Worm (Caenorhabditis elegans): ENCODE results near the gene C01F6.14.
A peak's percentile ranks its signal among the peaks of the same experiment; 100 is the strongest.

The C01F6.14 gene

DNA sequence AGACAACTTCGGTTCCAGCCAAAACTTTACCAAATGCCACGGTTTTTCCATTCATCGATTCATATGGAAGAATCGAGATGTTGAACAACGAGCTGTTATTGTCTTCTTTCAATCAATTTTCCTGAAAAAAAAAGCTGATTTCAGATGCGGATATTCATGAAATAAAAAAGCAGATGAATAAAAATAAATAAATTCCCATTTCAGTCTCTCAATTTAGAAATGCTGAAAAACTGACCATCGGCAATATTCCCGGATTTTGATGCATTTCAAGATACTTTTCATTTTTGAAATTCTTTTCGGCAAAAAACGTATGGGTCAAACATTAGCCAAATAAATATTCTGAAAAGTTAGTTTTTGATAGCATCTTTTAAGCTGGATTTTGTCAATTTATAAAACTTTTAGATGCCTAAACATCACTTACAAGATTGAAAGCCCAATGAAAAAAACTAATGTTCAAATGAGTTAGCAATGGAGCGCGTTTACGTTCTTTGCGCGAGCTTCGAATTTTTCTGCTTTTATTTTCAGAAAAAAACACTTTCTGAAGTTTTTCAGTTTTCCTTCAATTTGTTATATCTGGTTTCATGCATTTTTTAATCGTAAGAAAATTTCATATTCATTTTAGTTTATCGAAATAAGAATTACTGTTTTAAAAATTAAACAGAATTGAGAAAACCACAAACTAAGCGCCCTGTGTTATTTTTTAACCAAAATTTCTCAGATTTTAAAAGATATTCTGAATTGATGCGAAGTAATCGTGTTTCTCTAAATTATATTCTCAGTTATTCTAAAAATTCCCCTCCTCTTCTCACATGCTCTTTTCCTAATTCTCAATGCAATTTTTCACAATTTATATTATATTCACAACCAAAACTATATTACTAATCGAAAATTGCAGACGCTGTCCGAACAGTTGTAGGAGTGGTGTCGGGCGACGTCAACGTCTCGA, at the start of gene C01F6.14, which contains the start of gene fem-3:
C01F6.14 (minus strand) TSS at position 51 of the 946 bp plus-strand sequence.
fem-3 (plus strand) TSS at position 896 of the 946 bp plus-strand sequence.
- TF ChIP-seq egl-44 (GFP tag; IDR thresholded peaks at IDR 0.05) (no peak), F55B11.4 (tag; optimal IDR thresholded peaks at IDR 0.05; ENCODE audit: borderline replicate concordance, insufficient read depth) (no peak), dpl-1 (GFP tag; optimal IDR thresholded peaks at IDR 0.05) (no peak), F10E7.11 (tag; optimal IDR thresholded peaks at IDR 0.05) (no peak), hlh-12 (tag; optimal IDR thresholded peaks at IDR 0.05) (no peak), attf-6 (GFP tag; IDR thresholded peaks at IDR 0.05) (no peak), lag-1 (GFP tag; IDR thresholded peaks at IDR 0.05) (no peak)

DNA sequence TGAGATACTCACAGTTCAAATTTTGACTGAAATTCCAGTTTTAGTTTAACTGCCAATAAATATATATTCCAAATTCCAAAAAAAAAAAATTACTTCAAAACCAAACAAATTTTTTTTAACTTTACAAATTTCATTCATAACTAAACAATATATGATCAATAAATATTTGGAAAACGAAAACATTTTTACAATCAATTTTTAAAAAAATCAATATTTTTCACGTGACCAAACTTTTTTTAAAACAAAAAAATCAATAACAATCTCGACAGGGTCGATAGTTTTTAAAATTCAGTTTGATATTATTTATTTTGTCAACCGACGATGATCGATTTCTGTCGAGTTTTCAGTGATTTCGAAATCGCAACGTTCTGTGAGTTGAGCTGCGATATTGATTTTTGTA, 46.3 kb upstream of the C01F6.14 start, which contains the start of gene F23B2.7:
F23B2.7 (plus strand) TSS at position 301 of the 400 bp plus-strand sequence.
- TF ChIP-seq ets-4 (GFP tag; optimal IDR thresholded peaks at IDR 0.05), result no peak
- TF ChIP-seq sdz-38 (tag; optimal IDR thresholded peaks at IDR 0.05), result no peak
- TF ChIP-seq attf-3 (GFP tag; conservative IDR thresholded peaks at IDR 0.05), result no peak
- TF ChIP-seq rec-8 (tag; optimal IDR thresholded peaks at IDR 0.05), result no peak
- no peak for TF ChIP-seq madf-3 (GFP tag; IDR thresholded peaks at IDR 0.05)
- no peak for TF ChIP-seq somi-1 (GFP tag; optimal IDR thresholded peaks at IDR 0.05)
- no peak for TF ChIP-seq unc-130 (GFP tag; optimal IDR thresholded peaks at IDR 0.05)
- no peak for TF ChIP-seq F39B2.1 (GFP tag; IDR thresholded peaks at IDR 0.05)
- TF ChIP-seq dpl-1 (GFP tag; optimal IDR thresholded peaks at IDR 0.05), result no peak
- no peak for TF ChIP-seq cebp-2 (GFP tag; IDR thresholded peaks at IDR 0.05)
- no peak for TF ChIP-seq ceh-58 (GFP tag; IDR thresholded peaks at IDR 0.05)
- no peak for TF ChIP-seq die-1 (tag; optimal IDR thresholded peaks at IDR 0.05)
- no peak for TF ChIP-seq mcd-1 (GFP tag; IDR thresholded peaks at IDR 0.05)
- no peak for TF ChIP-seq ceh-40 (GFP tag; IDR thresholded peaks at IDR 0.05)

DNA sequence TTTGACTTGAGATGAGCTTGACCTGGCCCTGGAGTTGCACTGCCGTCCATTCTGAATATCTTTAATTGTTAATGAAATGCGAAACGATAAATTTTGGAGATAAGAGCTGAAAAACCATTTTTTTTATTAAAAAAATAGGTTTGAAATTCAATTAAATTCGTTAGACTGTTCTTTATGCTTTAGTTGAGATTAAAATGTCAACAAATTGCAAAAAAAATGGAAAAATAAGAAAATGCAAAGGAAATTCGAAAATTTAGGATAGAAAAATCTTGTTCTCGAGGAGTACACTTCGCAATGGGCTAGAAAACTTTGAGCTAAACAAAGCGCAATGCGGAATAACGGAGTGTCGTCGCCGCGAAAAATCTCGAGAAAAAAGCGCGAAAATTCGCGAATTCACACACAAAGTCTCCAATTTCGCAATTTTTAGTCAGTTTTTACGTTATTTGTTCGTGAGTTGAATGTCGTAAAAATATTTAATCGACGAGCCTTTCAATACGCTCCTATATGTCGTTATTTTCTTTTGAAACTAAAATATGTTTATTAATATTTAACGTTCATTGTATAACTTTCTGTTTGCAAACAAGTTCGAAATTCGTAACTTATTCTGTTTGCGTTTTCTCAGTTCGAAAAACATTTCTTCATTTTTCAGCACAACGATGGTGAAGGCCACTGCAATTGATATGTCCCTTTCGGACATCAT, 43.0 kb upstream of the C01F6.14 start, which contains the start of the genes rpb-12 and aly-2:
rpb-12 (minus strand) TSS at position 51 of the 700 bp plus-strand sequence.
aly-2 (plus strand) TSS at position 650 of the 700 bp plus-strand sequence.
- TF ChIP-seq T07F8.4 (tag; optimal IDR thresholded peaks at IDR 0.05), result no peak
- no peak for TF ChIP-seq ama-1 (optimal IDR thresholded peaks at IDR 0.05)
- no peak for TF ChIP-seq ama-1 (GFP tag; optimal IDR thresholded peaks at IDR 0.05)
- 0 out of 2 replicates have a peak, but pooled peaks have one; percentile 39 for TF ChIP-seq Y53G8AR.9 (GFP tag; conservative IDR thresholded peaks at IDR 0.05)
- TF ChIP-seq madf-8 (GFP tag; conservative IDR thresholded peaks at IDR 0.05), result peak; percentile 91
- peak; percentile 78 for TF ChIP-seq F33H1.4 (GFP tag; IDR thresholded peaks at IDR 0.05)
- TF ChIP-seq hrde-1 (tag; optimal IDR thresholded peaks at IDR 0.05; ENCODE audit: borderline replicate concordance), result no peak
- no peak for TF ChIP-seq nhr-179 (tag; optimal IDR thresholded peaks at IDR 0.05)
- TF ChIP-seq lir-1 (GFP tag; conservative IDR thresholded peaks at IDR 0.05), result peak; percentile 65; the same call in 1 of the 2 replicates
- TF ChIP-seq tbp1 (GFP tag; optimal IDR thresholded peaks at IDR 0.05), result peak; percentile 58
- TF ChIP-seq ceh-100 (GFP tag; IDR thresholded peaks at IDR 0.05), result no peak
- TF ChIP-seq chd-7 (tag; optimal IDR thresholded peaks at IDR 0.05), result no peak
- peak; percentile 78 for TF ChIP-seq B0019.2 (GFP tag; conservative IDR thresholded peaks at IDR 0.05)
- TF ChIP-seq mel-28 (tag; optimal IDR thresholded peaks at IDR 0.05; ENCODE audit: borderline replicate concordance), result no peak
- TF ChIP-seq attf-5 (GFP tag; optimal IDR thresholded peaks at IDR 0.05), result peak; percentile 54
- peak; percentile 100 for TF ChIP-seq attf-3 (GFP tag; conservative IDR thresholded peaks at IDR 0.05)
- no peak for TF ChIP-seq F57C9.4 (tag; optimal IDR thresholded peaks at IDR 0.05)
- no peak for TF ChIP-seq egl-44 (GFP tag; IDR thresholded peaks at IDR 0.05)
- TF ChIP-seq nfyb-1 (GFP tag; IDR thresholded peaks at IDR 0.05), result no peak
- no peak for TF ChIP-seq ztf-25 (GFP tag; IDR thresholded peaks at IDR 0.05)
- no peak for TF ChIP-seq ztf-28 (GFP tag; IDR thresholded peaks at IDR 0.05)
- no peak for TF ChIP-seq zfh-2 (GFP tag; conservative IDR thresholded peaks at IDR 0.05)
- TF ChIP-seq athp-1 (tag; optimal IDR thresholded peaks at IDR 0.05), result no peak
- no peak for TF ChIP-seq Y56A3A.18 (GFP tag; IDR thresholded peaks at IDR 0.05)
- TF ChIP-seq efl-1 (GFP tag; optimal IDR thresholded peaks at IDR 0.05), result peak; percentile 95
- peak; percentile 92 for TF ChIP-seq dox-1 (GFP tag; IDR thresholded peaks at IDR 0.05)

Measured in whole organism, young adult.